Worm (Caenorhabditis elegans): ENCODE data around the gene cdh-9.

cdh-9 gene

ce11 chrX:16604566-16604965 lies 9.5 kb downstream of the cdh-9 start (continued):
- TF ChIP-seq C34B4.2 (tag; optimal IDR thresholded peaks at IDR 0.05) = no peak
- no peak for TF ChIP-seq mab-9 (GFP tag; IDR thresholded peaks at IDR 0.05)
- TF ChIP-seq nhr-47 (tag; optimal IDR thresholded peaks at IDR 0.05) = peak; percentile 68
- TF ChIP-seq nhr-77 (tag; optimal IDR thresholded peaks at IDR 0.05) = peak; percentile 19
- TF ChIP-seq lin-35 (GFP tag; optimal IDR thresholded peaks at IDR 0.05) = peak in 1 of 2 experiments; percentile 52
- no peak for TF ChIP-seq jun-1 (tag; optimal IDR thresholded peaks at IDR 0.05)
- TF ChIP-seq snu-23 (GFP tag; optimal IDR thresholded peaks at IDR 0.05) = peak; percentile 75
- TF ChIP-seq unc-98 (GFP tag; IDR thresholded peaks at IDR 0.05) = no peak
- peak; percentile 60 for TF ChIP-seq nhr-19 (GFP tag; conservative IDR thresholded peaks at IDR 0.05)
- no peak for TF ChIP-seq hpl-2 (GFP tag; optimal IDR thresholded peaks at IDR 0.05)
- peak; percentile 33; the same call in 1 of the 2 replicates for TF ChIP-seq grh-1 (GFP tag; IDR thresholded peaks at IDR 0.05)
- TF ChIP-seq ces-1 (GFP tag; optimal IDR thresholded peaks at IDR 0.05) = no peak
- no peak; the same call in 1 of the 2 replicates for TF ChIP-seq ceh-88 (GFP tag; IDR thresholded peaks at IDR 0.05)
- peak in 1 of 3 experiments; percentile 13 for TF ChIP-seq dpl-1 (GFP tag; optimal IDR thresholded peaks at IDR 0.05)
- peak; percentile 74 for TF ChIP-seq nhr-71 (tag; optimal IDR thresholded peaks at IDR 0.05)
- TF ChIP-seq ets-5 (GFP tag; IDR thresholded peaks at IDR 0.05) = no peak
- TF ChIP-seq sup-37 (GFP tag; optimal IDR thresholded peaks at IDR 0.05) = no peak
- peak; percentile 54 for TF ChIP-seq nhr-20 (tag; optimal IDR thresholded peaks at IDR 0.05)
- no peak for TF ChIP-seq irx-1 (tag; optimal IDR thresholded peaks at IDR 0.05)
- no peak for TF ChIP-seq sox-4 (tag; optimal IDR thresholded peaks at IDR 0.05)
- TF ChIP-seq mef-2 (tag; optimal IDR thresholded peaks at IDR 0.05) = no peak
- TF ChIP-seq sptf-1 (tag; optimal IDR thresholded peaks at IDR 0.05) = no peak
- TF ChIP-seq hlh-4 (tag; optimal IDR thresholded peaks at IDR 0.05) = no peak
- TF ChIP-seq alr-1 (tag; optimal IDR thresholded peaks at IDR 0.05; ENCODE audit: borderline replicate concordance) = no peak
- TF ChIP-seq C04F5.9 (tag; optimal IDR thresholded peaks at IDR 0.05) = peak; percentile 25
- TF ChIP-seq fkh-10 (GFP tag; optimal IDR thresholded peaks at IDR 0.05) = no peak
- peak; percentile 14 to 16 for TF ChIP-seq lsy-2 (tag; optimal IDR thresholded peaks at IDR 0.05)
- TF ChIP-seq F16B12.6 (tag; optimal IDR thresholded peaks at IDR 0.05) = no peak
- no peak for TF ChIP-seq aha-1 (tag; optimal IDR thresholded peaks at IDR 0.05)
- TF ChIP-seq nhr-76 (tag; optimal IDR thresholded peaks at IDR 0.05) = no peak
- TF ChIP-seq pag-3 (tag; optimal IDR thresholded peaks at IDR 0.05; ENCODE audit: borderline replicate concordance, insufficient read depth) = no peak
- TF ChIP-seq unc-62 (GFP tag; optimal IDR thresholded peaks at IDR 0.05) = no peak
- no peak for TF ChIP-seq fos-1 (tag; optimal IDR thresholded peaks at IDR 0.05)
- TF ChIP-seq nhr-90 (tag; optimal IDR thresholded peaks at IDR 0.05; ENCODE audit: poor library complexity) = peak; percentile 56
- no peak for TF ChIP-seq egl-27 (tag; optimal IDR thresholded peaks at IDR 0.05)
- no peak for TF ChIP-seq fkh-4 (tag; optimal IDR thresholded peaks at IDR 0.05; ENCODE audit: borderline replicate concordance)
- no peak for TF ChIP-seq lin-39 (tag; optimal IDR thresholded peaks at IDR 0.05)
- no peak for TF ChIP-seq nhr-12 (tag; optimal IDR thresholded peaks at IDR 0.05)
- no peak for TF ChIP-seq ceh-63 (GFP tag; optimal IDR thresholded peaks at IDR 0.05)
- TF ChIP-seq nhr-28 (tag; optimal IDR thresholded peaks at IDR 0.05) = no peak
- TF ChIP-seq nhr-237 (tag; optimal IDR thresholded peaks at IDR 0.05) = no peak
- TF ChIP-seq lin-15B (tag; optimal IDR thresholded peaks at IDR 0.05) = no peak
- TF ChIP-seq ceh-90 (tag; optimal IDR thresholded peaks at IDR 0.05) = no peak
- no peak for TF ChIP-seq fkh-8 (tag; optimal IDR thresholded peaks at IDR 0.05)
- TF ChIP-seq zag-1 (tag; optimal IDR thresholded peaks at IDR 0.05) = no peak
- TF ChIP-seq lin-13 (GFP tag; optimal IDR thresholded peaks at IDR 0.05) = peak; percentile 14
- peak; percentile 64 for TF ChIP-seq lin-14 (GFP tag; optimal IDR thresholded peaks at IDR 0.05)
- no peak for TF ChIP-seq unc-86 (tag; optimal IDR thresholded peaks at IDR 0.05)
- peak; percentile 20 to 51 (median 49) for TF ChIP-seq ceh-82 (tag; optimal IDR thresholded peaks at IDR 0.05)
- TF ChIP-seq aly-2 (tag; optimal IDR thresholded peaks at IDR 0.05) = no peak
- peak; percentile 22 for TF ChIP-seq tbx-2 (tag; optimal IDR thresholded peaks at IDR 0.05)
- peak; percentile 56 for TF ChIP-seq nhr-85 (tag)
- TF ChIP-seq C16A3.4 (tag; optimal IDR thresholded peaks at IDR 0.05) = peak; percentile 46
- TF ChIP-seq pax-3 (tag; optimal IDR thresholded peaks at IDR 0.05) = no peak

Data from whole organism, L1 larva.